Worm (Caenorhabditis elegans): ENCODE measurements around the gene sri-65.
A peak's percentile ranks its signal among the peaks of the same experiment; 100 is the strongest.
"Not testable (repeated sequence)": the region's sequence is repeated elsewhere in the genome, so short reads cannot be mapped to it uniquely, and the experiment has no call there.

sri-65 gene

DNA sequence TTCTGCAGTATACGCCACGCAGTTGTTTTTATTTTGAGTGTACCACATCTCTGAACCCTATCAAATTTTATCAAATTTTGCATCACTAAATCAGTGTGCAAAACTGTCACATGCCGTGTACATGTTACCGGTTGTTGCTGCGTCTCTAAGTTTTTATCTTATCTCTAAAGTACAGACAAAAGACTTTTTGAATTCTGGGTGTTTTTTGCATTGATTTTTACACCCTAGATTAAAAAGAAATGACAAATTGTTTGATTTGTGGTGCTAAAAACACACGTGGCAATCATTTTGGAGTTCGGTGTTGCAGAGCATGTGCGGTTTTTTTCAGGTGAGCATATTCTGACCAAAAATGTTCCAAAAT is 45.9 kb downstream of the sri-65 start, which contains the start of gene nhr-193:
Gene nhr-193, plus strand, starts transcription at position 51 of the 361 bp plus-strand sequence.
- no peak for TF ChIP-seq mes-4 (tag; optimal IDR thresholded peaks at IDR 0.05)
- no peak for TF ChIP-seq die-1 (tag; optimal IDR thresholded peaks at IDR 0.05)
- TF ChIP-seq madf-10 (tag; optimal IDR thresholded peaks at IDR 0.05): no peak
- no peak for TF ChIP-seq F39B2.1 (GFP tag; IDR thresholded peaks at IDR 0.05)
- peak; percentile 24 for TF ChIP-seq nhr-80 (tag; optimal IDR thresholded peaks at IDR 0.05)
- no peak for TF ChIP-seq let-607 (tag; optimal IDR thresholded peaks at IDR 0.05)
- no peak for TF ChIP-seq ceh-58 (GFP tag; IDR thresholded peaks at IDR 0.05)

DNA sequence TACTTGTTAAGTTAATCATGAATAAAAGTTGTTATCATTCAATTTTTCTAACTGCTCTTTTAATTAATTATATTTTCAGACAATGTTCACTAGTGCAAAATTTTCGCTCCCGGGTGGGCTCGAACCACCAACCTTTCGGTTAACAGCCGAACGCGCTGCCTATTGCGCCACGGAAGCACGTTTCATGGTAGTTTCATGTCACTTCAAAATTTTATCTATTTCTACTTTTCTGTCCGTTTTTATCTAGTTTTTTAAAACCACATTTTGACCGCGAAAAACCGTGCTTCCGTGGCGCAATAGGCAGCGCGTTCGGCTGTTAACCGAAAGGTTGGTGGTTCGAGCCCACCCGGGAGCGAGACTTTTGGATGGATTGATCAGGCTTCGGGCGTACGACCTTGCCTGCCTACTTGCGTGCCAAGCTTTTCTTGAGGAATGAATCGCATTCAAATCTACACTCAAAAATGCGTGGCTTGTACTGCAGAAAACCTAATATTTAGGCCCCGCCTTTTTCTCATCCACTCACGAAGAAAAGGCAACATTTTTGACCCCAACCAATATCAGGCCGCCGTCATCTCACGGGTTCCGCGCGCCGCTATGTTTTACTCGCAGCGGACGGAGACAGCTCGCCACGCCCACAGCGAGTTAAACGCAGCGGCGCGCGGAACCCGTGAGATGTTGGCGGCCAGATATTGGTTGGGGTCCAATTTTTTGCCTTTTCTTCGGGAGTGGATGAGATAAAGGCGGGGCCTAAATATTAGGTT is 46.5 kb downstream of the sri-65 start:
- peak; percentile 10 for TF ChIP-seq nhr-90 (tag; optimal IDR thresholded peaks at IDR 0.05)
- peak; percentile 13 for TF ChIP-seq die-1 (tag; optimal IDR thresholded peaks at IDR 0.05)
- peak; percentile 0 for TF ChIP-seq F49E8.2 (tag; optimal IDR thresholded peaks at IDR 0.05; ENCODE audit: insufficient read depth)
- TF ChIP-seq lin-26 (GFP tag; IDR thresholded peaks at IDR 0.05): peak; percentile 36; the same call in 1 of the 2 replicates
- TF ChIP-seq egrh-3 (GFP tag; IDR thresholded peaks at IDR 0.05): 0 out of 2 replicates have a peak, but pooled peaks have one; percentile 17
- TF ChIP-seq B0261.1 (tag; optimal IDR thresholded peaks at IDR 0.05): peak; percentile 67
- not testable (repeated sequence) for TF ChIP-seq snpc-4 (GFP tag; optimal IDR thresholded peaks at IDR 0.05)
- peak in 2 of 4 experiments; percentile 77 to 81 for TF ChIP-seq snpc-4 (tag; optimal IDR thresholded peaks at IDR 0.05)
- peak; percentile 82 for TF ChIP-seq tbp1 (GFP tag; optimal IDR thresholded peaks at IDR 0.05)
- TF ChIP-seq madf-10 (tag; optimal IDR thresholded peaks at IDR 0.05): peak; percentile 10
- TF ChIP-seq D2030.7 (GFP tag; IDR thresholded peaks at IDR 0.05): 0 out of 2 replicates have a peak, but pooled peaks have one; percentile 34
- TF ChIP-seq mcd-1 (GFP tag; IDR thresholded peaks at IDR 0.05): 0 out of 2 replicates have a peak, but pooled peaks have one; percentile 40
- TF ChIP-seq ztf-18 (tag; optimal IDR thresholded peaks at IDR 0.05): peak; percentile 34
- 0 out of 2 replicates have a peak, but pooled peaks have one; percentile 12 for TF ChIP-seq hsf-1 (GFP tag; IDR thresholded peaks at IDR 0.05)
- peak; percentile 33; the same call in 1 of the 2 replicates for TF ChIP-seq hmg-1.2 (GFP tag; IDR thresholded peaks at IDR 0.05)
- TF ChIP-seq dox-1 (GFP tag; IDR thresholded peaks at IDR 0.05): 0 out of 2 replicates have a peak, but pooled peaks have one; percentile 35
- TF ChIP-seq cebp-2 (GFP tag; IDR thresholded peaks at IDR 0.05): 0 out of 2 replicates have a peak, but pooled peaks have one; percentile 64
- TF ChIP-seq rpc-1 (optimal IDR thresholded peaks at IDR 0.05): peak; percentile 54
- TF ChIP-seq rpc-1 (tag; optimal IDR thresholded peaks at IDR 0.05): peak; percentile 72
- TF ChIP-seq pbrm-1 (GFP tag; IDR thresholded peaks at IDR 0.05): 0 out of 2 replicates have a peak, but pooled peaks have one; percentile 43
- TF ChIP-seq ztf-25 (GFP tag; IDR thresholded peaks at IDR 0.05): 0 out of 2 replicates have a peak, but pooled peaks have one; percentile 2

DNA sequence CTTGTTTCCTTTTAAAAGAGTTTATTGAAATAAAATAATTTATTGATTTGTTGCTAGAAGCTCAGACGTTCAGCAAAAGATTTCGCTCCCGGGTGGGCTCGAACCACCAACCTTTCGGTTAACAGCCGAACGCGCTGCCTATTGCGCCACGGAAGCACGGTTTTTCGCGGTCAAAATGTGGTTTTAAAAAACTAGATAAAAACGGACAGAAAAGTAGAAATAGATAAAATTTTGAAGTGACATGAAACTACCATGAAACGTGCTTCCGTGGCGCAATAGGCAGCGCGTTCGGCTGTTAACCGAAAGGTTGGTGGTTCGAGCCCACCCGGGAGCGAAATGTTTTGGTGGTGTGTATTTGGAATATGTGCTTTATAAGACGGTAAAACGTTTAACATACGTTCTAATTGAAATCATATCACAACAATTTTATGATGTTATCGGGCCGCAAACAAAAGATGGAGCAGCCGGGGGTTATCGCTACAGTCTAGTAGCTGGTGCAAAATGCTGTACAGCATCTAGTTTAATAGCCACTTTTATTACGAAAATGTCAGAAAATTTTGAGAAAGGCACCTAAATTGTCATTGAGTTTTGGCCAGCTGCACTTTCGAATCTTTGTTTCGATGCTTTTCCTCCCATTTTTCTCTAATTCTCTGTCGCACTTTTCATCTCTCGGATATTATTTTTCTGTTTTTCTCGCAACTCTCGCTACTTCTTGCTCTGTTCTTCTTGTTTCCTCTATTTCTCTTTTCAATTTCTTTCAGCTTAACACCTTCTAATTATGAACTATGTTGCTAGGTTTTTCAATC is 49.7 kb downstream of the sri-65 start, which contains the start of gene slc-9B.2:
Gene slc-9B.2, plus strand, starts transcription at position 756 of the 806 bp plus-strand sequence.
- peak; percentile 63 for TF ChIP-seq rpc-1 (optimal IDR thresholded peaks at IDR 0.05)
- TF ChIP-seq rpc-1 (tag; optimal IDR thresholded peaks at IDR 0.05): peak; percentile 80
- peak; percentile 81; the same call in 1 of the 2 replicates for TF ChIP-seq lin-26 (GFP tag; IDR thresholded peaks at IDR 0.05)
- peak; percentile 18 for TF ChIP-seq snpc-1.1 (tag; optimal IDR thresholded peaks at IDR 0.05; ENCODE audit: insufficient read depth)
- TF ChIP-seq ztf-25 (GFP tag; IDR thresholded peaks at IDR 0.05): 0 out of 2 replicates have a peak, but pooled peaks have one; percentile 40
- TF ChIP-seq tlf-1 (GFP tag; optimal IDR thresholded peaks at IDR 0.05): peak; percentile 21
- 0 out of 2 replicates have a peak, but pooled peaks have one; percentile 11 for TF ChIP-seq Y95B8A.8 (GFP tag; IDR thresholded peaks at IDR 0.05)
- peak; percentile 63 for TF ChIP-seq D2030.7 (GFP tag; IDR thresholded peaks at IDR 0.05)
- TF ChIP-seq dox-1 (GFP tag; IDR thresholded peaks at IDR 0.05): peak; percentile 69; the same call in 1 of the 2 replicates
- peak; percentile 2 for TF ChIP-seq efl-1 (GFP tag; optimal IDR thresholded peaks at IDR 0.05)
- TF ChIP-seq rec-8 (tag; optimal IDR thresholded peaks at IDR 0.05): peak in 1 of 2 experiments; percentile 11
- TF ChIP-seq mcd-1 (GFP tag; IDR thresholded peaks at IDR 0.05): peak; percentile 54
- TF ChIP-seq hmg-1.2 (GFP tag; IDR thresholded peaks at IDR 0.05): peak; percentile 48
- TF ChIP-seq let-607 (tag; optimal IDR thresholded peaks at IDR 0.05): peak in 1 of 2 experiments; percentile 24
- TF ChIP-seq ceh-40 (GFP tag; IDR thresholded peaks at IDR 0.05): peak; percentile 34; the same call in 1 of the 2 replicates
- TF ChIP-seq lin-40 (tag; optimal IDR thresholded peaks at IDR 0.05): peak; percentile 25
- not testable (repeated sequence) for TF ChIP-seq snpc-4 (GFP tag; optimal IDR thresholded peaks at IDR 0.05)
- peak; percentile 7 to 77 (median 42) for TF ChIP-seq snpc-4 (tag; optimal IDR thresholded peaks at IDR 0.05)
- TF ChIP-seq pbrm-1 (GFP tag; IDR thresholded peaks at IDR 0.05): peak; percentile 62; the same call in 1 of the 2 replicates
- peak; percentile 66 for TF ChIP-seq ekl-4 (GFP tag; IDR thresholded peaks at IDR 0.05)
- peak; percentile 11 for TF ChIP-seq athp-1 (tag; optimal IDR thresholded peaks at IDR 0.05)
- peak; percentile 82 for TF ChIP-seq nfyb-1 (GFP tag; IDR thresholded peaks at IDR 0.05)
- peak; percentile 40 for TF ChIP-seq F23B12.7 (tag; optimal IDR thresholded peaks at IDR 0.05; ENCODE audit: insufficient read depth)
- TF ChIP-seq F49E8.2 (tag; optimal IDR thresholded peaks at IDR 0.05; ENCODE audit: insufficient read depth): peak; percentile 54
- TF ChIP-seq Y56A3A.18 (GFP tag; IDR thresholded peaks at IDR 0.05): peak; percentile 60; the same call in 1 of the 2 replicates
- peak; percentile 85 for TF ChIP-seq tbp1 (GFP tag; optimal IDR thresholded peaks at IDR 0.05)
